Worm (Caenorhabditis elegans) whole organism, L3 larva: ENCODE data around the gene par-5.

Source experiments
- R02D3.7 ChIP-seq: fragments of 150-350 bp; optimal IDR thresholded peaks from 2 replicates; lab custom pipeline; 2014; ENCODE audit warnings: missing biosample characterization, missing genetic modification characterization
- ZK546.5 ChIP-seq: sonication (generic microtip); optimal IDR thresholded peaks from 2 replicates; lab custom pipeline; 2017; ENCODE audit warnings: missing biosample characterization, missing genetic modification characterization
- aly-2 ChIP-seq: fragments of 150-350 bp; optimal IDR thresholded peaks from 2 replicates; lab custom pipeline; 2014; ENCODE audit warnings: missing biosample characterization, missing genetic modification characterization
- ama-1 ChIP-seq: fragments of 150-350 bp; optimal IDR thresholded peaks from 2 replicates; lab custom pipeline; 2018
- ceh-82 ChIP-seq: fragments of 150-350 bp; optimal IDR thresholded peaks from 2 replicates; lab custom pipeline; 2014; ENCODE audit warnings: missing biosample characterization, missing genetic modification characterization
- ceh-9 ChIP-seq: sonication (generic microtip); optimal IDR thresholded peaks from 2 replicates; lab custom pipeline; 2018; ENCODE audit warnings: missing biosample characterization, missing genetic modification characterization
- egl-27 ChIP-seq: sonication (generic microtip); optimal IDR thresholded peaks from 4 replicates; lab custom pipeline; 2017; ENCODE audit warnings: missing biosample characterization, missing genetic modification reagents, missing genetic modification characterization
- egl-5 ChIP-seq: fragments of 150-350 bp; optimal IDR thresholded peaks from 2 replicates; lab custom pipeline; 2017; ENCODE audit warnings: missing biosample characterization, missing genetic modification reagents, missing genetic modification characterization, inconsistent platforms
- elt-1 ChIP-seq: fragments of 150-350 bp; optimal IDR thresholded peaks from 2 replicates; lab custom pipeline; 2014; ENCODE audit warnings: missing biosample characterization, missing genetic modification characterization
- elt-2 ChIP-seq: sonication (generic microtip); optimal IDR thresholded peaks from 2 replicates; lab custom pipeline; 2016; ENCODE audit warnings: missing genetic modification reagents, mild to moderate bottlenecking, missing genetic modification characterization, missing compliant biosample characterization
- elt-3 ChIP-seq, 3 experiments: fragments of 150-350 bp in 1 of 3; sonication (generic microtip) in 2 of 3; optimal IDR thresholded peaks; 2 replicates in 2 of 3; 4 replicates in 1 of 3; lab custom pipeline; 2014 to 2017; ENCODE audit warnings: missing biosample characterization in 3 of 3, missing genetic modification characterization in 3 of 3
- fos-1 ChIP-seq: fragments of 150-350 bp; optimal IDR thresholded peaks from 2 replicates; lab custom pipeline; 2014; ENCODE audit warnings: missing biosample characterization, missing genetic modification characterization
- hmg-11 ChIP-seq: sonication (generic microtip); optimal IDR thresholded peaks from 2 replicates; lab custom pipeline; 2016; ENCODE audit warnings: missing genetic modification characterization, missing compliant biosample characterization
- jun-1 ChIP-seq: fragments of 150-350 bp; optimal IDR thresholded peaks from 2 replicates; lab custom pipeline; 2014; ENCODE audit warnings: missing biosample characterization, missing genetic modification reagents, missing genetic modification characterization
- lin-15B ChIP-seq: fragments of 150-350 bp; optimal IDR thresholded peaks from 2 replicates; lab custom pipeline; 2014; ENCODE audit warnings: missing biosample characterization, missing genetic modification characterization
- lin-39 ChIP-seq: fragments of 150-350 bp; optimal IDR thresholded peaks from 2 replicates; lab custom pipeline; 2018; ENCODE audit warnings: missing biosample characterization, missing genetic modification reagents, missing genetic modification characterization
- lsy-12 ChIP-seq: sonication (generic microtip); optimal IDR thresholded peaks from 2 replicates; lab custom pipeline; 2016; ENCODE audit warnings: mild to moderate bottlenecking, missing genetic modification characterization, missing compliant biosample characterization
- mml-1 ChIP-seq: fragments of 150-350 bp; sonication (generic microtip); optimal IDR thresholded peaks from 3 replicates; lab custom pipeline; 2014; ENCODE audit warnings: missing biosample characterization, missing genetic modification characterization
- nfya-1 ChIP-seq: sonication (generic microtip); optimal IDR thresholded peaks from 2 replicates; lab custom pipeline; 2017; ENCODE audit warnings: missing genetic modification characterization, mild to moderate bottlenecking, missing compliant biosample characterization, antibody characterized with exemption, moderate library complexity; ENCODE audit not compliant: insufficient read depth
- nhr-11 ChIP-seq: fragments of 150-350 bp; optimal IDR thresholded peaks from 2 replicates; lab custom pipeline; 2014; ENCODE audit warnings: missing biosample characterization, missing genetic modification characterization
- nhr-12 ChIP-seq: fragments of 150-350 bp; optimal IDR thresholded peaks from 2 replicates; lab custom pipeline; 2014; ENCODE audit warnings: missing biosample characterization, missing genetic modification characterization
- nhr-23 ChIP-seq: fragments of 150-350 bp; optimal IDR thresholded peaks from 2 replicates; lab custom pipeline; 2014; ENCODE audit warnings: missing biosample characterization, missing genetic modification reagents, missing genetic modification characterization
- nhr-25 ChIP-seq: sonication (generic microtip); optimal IDR thresholded peaks from 2 replicates; lab custom pipeline; 2017; ENCODE audit warnings: missing biosample characterization, missing genetic modification characterization
- nhr-43 ChIP-seq: sonication (generic microtip); optimal IDR thresholded peaks from 2 replicates; lab custom pipeline; 2016; ENCODE audit warnings: mild to moderate bottlenecking, missing genetic modification characterization, missing compliant biosample characterization; ENCODE audit not compliant: poor library complexity, severe bottlenecking
- nhr-67 ChIP-seq: fragments of 150-350 bp; optimal IDR thresholded peaks from 2 replicates; lab custom pipeline; 2014; ENCODE audit warnings: missing biosample characterization, missing genetic modification characterization
- nhr-76 ChIP-seq: fragments of 150-350 bp; sonication (generic microtip); optimal IDR thresholded peaks from 5 replicates; lab custom pipeline; 2014; ENCODE audit warnings: missing biosample characterization, missing genetic modification characterization
- pha-4 ChIP-seq: fragments of 150-350 bp; optimal IDR thresholded peaks from 2 replicates; lab custom pipeline; 2014; ENCODE audit warnings: missing biosample characterization, missing genetic modification reagents, missing genetic modification characterization
- skn-1 ChIP-seq: fragments of 150-350 bp; optimal IDR thresholded peaks from 2 replicates; lab custom pipeline; 2014; ENCODE audit warnings: missing biosample characterization, missing genetic modification characterization
- snpc-4 ChIP-seq: fragments of 150-350 bp; optimal IDR thresholded peaks from 2 replicates; lab custom pipeline; 2014; ENCODE audit warnings: missing biosample characterization, missing genetic modification characterization
- tbx-2 ChIP-seq: sonication (generic microtip); optimal IDR thresholded peaks from 2 replicates; lab custom pipeline; 2016; ENCODE audit warnings: mild to moderate bottlenecking, missing genetic modification characterization, missing compliant biosample characterization
- unc-39 ChIP-seq: sonication (generic microtip); optimal IDR thresholded peaks from 4 replicates; lab custom pipeline; 2017; ENCODE audit warnings: missing biosample characterization, missing genetic modification characterization
- zag-1 ChIP-seq: fragments of 150-350 bp; optimal IDR thresholded peaks from 2 replicates; lab custom pipeline; 2014; ENCODE audit warnings: missing biosample characterization, missing genetic modification characterization
- ztf-11 ChIP-seq: fragments of 150-350 bp; optimal IDR thresholded peaks from 2 replicates; lab custom pipeline; 2014; ENCODE audit warnings: missing biosample characterization, missing genetic modification characterization
- ztf-4 ChIP-seq: fragments of 150-350 bp; optimal IDR thresholded peaks from 2 replicates; lab custom pipeline; 2014; ENCODE audit warnings: missing biosample characterization, missing genetic modification characterization

The par-5 gene

DNA sequence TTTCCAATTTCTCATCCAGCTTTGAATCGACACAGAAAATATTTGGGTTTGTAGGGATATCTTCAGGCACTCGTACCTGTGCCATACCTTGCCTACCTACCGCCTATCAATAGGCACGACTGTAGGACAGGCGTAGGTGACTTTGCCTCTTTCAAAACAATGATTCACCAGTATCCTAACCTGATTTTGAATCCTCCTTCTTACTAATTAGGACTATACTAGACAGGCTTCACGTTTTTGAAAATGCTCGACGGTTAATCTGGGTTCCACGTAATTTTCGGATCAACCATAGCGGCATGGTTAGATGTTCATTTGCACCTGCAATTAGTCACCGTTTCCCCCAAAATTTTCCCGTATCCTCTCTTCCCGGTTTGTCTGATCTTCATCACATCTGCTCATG lies 46.7 kb upstream of the par-5 start:
- no peak for TF ChIP-seq ZK546.5 (tag; lab: Kevin White, UChicago)
- no peak for TF ChIP-seq jun-1 (tag; lab: Kevin White, UChicago)

DNA sequence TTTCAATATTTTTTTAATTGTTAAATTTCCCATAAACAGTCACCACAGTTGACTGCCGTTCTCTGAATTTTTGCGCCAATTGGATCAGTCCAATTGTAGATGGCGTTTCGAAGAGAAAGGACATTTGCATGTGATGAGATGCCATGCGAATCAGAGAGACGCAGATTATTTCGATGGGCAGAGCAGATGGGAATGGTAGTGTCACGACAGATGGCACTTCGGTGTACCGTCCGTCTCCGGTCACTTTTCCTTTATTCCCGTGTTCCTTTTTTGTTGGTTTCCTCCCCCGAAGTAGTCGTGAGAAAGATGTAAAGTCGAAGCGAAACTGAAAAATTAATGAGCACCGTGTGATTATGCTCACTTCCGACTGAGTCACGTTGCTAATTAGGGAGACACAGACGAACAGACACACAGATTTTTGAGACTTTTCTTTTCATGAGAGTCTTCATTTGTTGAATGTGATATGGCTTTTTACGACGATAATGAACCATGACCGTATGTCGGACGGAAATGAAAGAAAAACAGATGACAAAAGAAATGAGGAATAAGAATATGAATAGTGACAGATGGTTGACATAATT lies 46.0 kb upstream of the par-5 start:
- no peak for TF ChIP-seq tbx-2
- TF ChIP-seq nhr-11 (tag; lab: Kevin White, UChicago) = no peak
- no peak for TF ChIP-seq aly-2 (tag; lab: Kevin White, UChicago)
- TF ChIP-seq ceh-9 (tag; lab: Kevin White, UChicago) = no peak
- no peak for TF ChIP-seq elt-1 (tag; lab: Kevin White, UChicago)
- no peak for TF ChIP-seq nfya-1 (tag; lab: Kevin White, UChicago)
- TF ChIP-seq R02D3.7 (tag; lab: Kevin White, UChicago) = no peak
- TF ChIP-seq ztf-11 = no peak
- no peak for TF ChIP-seq hmg-11 (tag; lab: Kevin White, UChicago)
- TF ChIP-seq snpc-4 (tag; lab: Kevin White, UChicago) = no peak
- no peak for TF ChIP-seq lsy-12 (tag; lab: Kevin White, UChicago)
- no peak for TF ChIP-seq elt-2
- no peak for TF ChIP-seq lin-15B (tag; lab: Kevin White, UChicago)
- no peak for TF ChIP-seq ceh-82 (tag; lab: Kevin White, UChicago)
- no peak for TF ChIP-seq fos-1
- TF ChIP-seq nhr-67 (tag; lab: Kevin White, UChicago) = no peak
- no peak for TF ChIP-seq nhr-25 (tag; lab: Kevin White, UChicago)
- TF ChIP-seq mml-1 = no peak

DNA sequence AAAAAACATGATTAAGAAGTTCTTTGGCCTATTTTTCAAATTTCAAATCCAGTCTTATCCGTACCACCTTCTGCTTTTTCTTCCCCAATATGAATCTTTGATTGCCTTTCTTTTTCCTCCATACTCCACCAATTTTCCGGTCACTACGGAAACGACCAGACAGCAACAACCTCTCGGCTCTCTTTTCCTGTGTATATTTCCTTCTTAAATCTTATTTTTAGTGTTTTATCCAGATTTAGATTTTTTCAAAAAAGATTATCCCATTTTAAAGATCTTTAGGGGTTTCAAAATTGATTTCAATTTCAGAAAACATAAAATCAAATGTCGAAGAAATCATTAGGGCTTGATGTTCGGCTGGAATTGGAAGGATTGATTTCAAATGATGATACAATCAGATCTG lies 42.5 kb upstream of the par-5 start, which contains the start of gene trpa-1:
trpa-1 (plus strand) TSS at position 301 of the 400 bp plus-strand sequence.
- TF ChIP-seq nhr-76 = no peak
- TF ChIP-seq nfya-1 (tag; lab: Kevin White, UChicago) = no peak
- no peak for TF ChIP-seq mml-1
- TF ChIP-seq nhr-12 = no peak
- TF ChIP-seq zag-1 = no peak
- no peak for TF ChIP-seq unc-39 (tag; lab: Kevin White, UChicago)
- TF ChIP-seq pha-4 = no peak

DNA sequence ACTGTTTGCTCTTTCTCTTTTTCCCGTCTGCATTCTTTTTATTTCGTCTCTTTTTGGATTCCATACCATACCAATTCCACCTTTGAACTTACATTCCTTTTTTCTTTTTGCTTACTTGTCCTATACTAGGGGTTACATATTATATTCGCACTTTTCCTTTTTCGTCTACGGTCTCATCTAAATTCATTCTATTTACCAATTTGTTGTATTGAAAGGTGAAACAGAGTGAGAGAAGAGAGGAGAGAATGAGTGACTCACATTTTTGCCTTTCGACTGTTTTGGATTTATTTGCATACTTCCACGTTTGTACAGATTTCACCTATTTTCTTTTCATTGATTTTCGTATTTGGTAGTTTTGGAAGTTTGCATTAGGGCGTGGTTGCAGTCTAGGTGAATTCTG lies 41.7 kb upstream of the par-5 start:
- TF ChIP-seq pha-4 (peak; percentile 80), R02D3.7 (tag; lab: Kevin White, UChicago) (no peak), nhr-43 (tag; lab: Kevin White, UChicago) (no peak), elt-3 (tag; optimal IDR thresholded peaks at IDR 0.05; lab: Kevin White, UChicago) (no peak), ztf-11 (no peak), nfya-1 (tag; lab: Kevin White, UChicago) (no peak), hmg-11 (tag; lab: Kevin White, UChicago) (peak; percentile 2), ceh-9 (tag; lab: Kevin White, UChicago) (no peak), egl-5 (tag; lab: Kevin White, UChicago) (no peak)

DNA sequence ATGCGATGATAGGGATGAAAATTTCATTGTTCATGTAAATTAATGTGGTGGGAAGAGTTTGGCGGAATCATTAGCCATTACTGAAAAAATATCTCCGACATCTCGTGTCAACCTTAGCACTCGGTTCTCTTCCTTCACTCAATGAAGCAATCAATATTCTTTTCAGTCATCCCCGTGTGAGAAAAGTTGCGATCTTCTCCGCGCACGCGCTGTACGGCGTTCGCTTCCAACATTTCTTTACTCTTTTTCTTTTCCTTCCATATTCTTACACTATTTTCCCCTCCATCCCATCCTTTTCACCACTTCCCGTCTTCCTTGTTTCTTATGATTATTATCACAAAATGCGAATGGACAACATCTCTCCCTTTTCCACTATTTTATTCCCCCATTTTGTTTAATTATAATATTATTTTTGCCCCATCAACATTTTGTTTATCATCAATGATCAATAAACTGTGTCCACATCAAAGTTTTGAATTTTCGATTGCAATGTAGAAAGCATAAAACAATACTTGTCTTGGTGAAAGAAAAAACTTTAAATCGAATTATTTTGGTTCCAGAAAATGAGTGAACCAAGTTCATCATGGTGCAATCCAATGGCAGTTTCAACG lies 38.4 kb upstream of the par-5 start, which contains the start of gene mob-1:
mob-1 (plus strand) TSS at position 561 of the 611 bp plus-strand sequence.
- TF ChIP-seq ama-1 (lab: Kevin White, UChicago) (peak; percentile 54), tbx-2 (no peak), nhr-23 (peak; percentile 5), nhr-25 (tag; lab: Kevin White, UChicago) (no peak), pha-4 (peak; percentile 25)

DNA sequence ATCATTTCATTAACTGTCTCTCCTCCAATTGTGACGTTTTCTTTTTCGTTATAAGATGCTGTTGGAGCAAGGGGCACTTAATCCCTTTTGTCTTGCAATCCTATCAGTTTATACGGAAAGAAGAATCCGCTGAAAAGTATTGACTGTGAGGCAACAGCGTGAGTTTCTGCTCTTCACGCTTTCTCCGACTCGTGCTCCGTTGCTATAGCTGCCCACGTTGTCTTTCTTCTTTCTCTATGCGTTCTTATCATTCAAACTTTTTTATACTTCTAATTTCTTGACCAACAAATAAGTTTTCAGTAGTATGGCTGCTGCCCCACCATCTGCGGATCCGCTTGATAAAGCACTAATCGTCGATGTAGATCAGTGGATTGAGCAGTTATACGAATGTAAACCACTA lies 36.4 kb upstream of the par-5 start, which contains the start of gene let-92:
let-92 (plus strand) TSS at position 301 of the 400 bp plus-strand sequence.
- TF ChIP-seq ceh-82 (tag; lab: Kevin White, UChicago) (no peak), ztf-4 (tag; lab: Kevin White, UChicago) (no peak), ama-1 (lab: Kevin White, UChicago) (no peak), lin-39 (tag; lab: Kevin White, UChicago) (no peak), egl-27 (tag; lab: Kevin White, UChicago) (no peak), jun-1 (tag; lab: Kevin White, UChicago) (no peak), lsy-12 (tag; lab: Kevin White, UChicago) (no peak), skn-1 (tag; lab: Kevin White, UChicago) (no peak), nfya-1 (tag; lab: Kevin White, UChicago) (no peak), nhr-67 (tag; lab: Kevin White, UChicago) (no peak)
